Fruit fly (Drosophila melanogaster): ENCODE results near the gene Eip93F.
A peak's percentile ranks its signal among the peaks of the same experiment; 100 is the strongest.

Eip93F gene

DNA sequence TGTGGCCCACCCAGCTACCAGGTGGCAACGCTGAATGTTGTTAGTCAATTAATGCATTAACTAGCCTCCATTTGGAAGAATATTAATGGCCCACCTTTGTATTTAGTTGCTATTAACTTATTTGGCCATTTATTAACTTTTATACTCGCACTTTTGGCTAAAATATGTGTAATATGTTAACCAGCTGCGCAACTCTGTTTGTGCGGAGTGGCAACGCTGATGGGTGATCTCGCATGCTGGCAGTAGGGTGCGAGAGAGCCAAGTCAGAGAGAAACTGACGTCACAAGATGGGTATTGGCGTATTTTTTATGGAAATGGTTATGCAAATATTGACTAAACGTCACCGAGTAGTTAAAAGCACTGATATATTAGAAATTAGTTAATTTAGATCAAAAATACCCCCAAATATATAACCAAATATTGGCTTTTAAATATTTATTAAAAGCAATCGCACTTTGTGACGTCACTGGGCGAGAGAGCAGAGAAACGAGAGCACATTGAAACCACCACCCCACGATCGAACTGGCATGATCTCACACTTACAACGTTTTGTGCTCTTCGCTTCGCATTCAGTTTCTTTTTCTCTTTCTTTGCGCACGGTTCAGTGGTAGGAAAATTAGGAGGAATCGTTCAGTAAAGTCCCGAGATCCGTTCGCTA, 92.8 kb downstream of the Eip93F start, which contains the start of gene how (continued):
- TF ChIP-seq CG11902 (GFP tag; optimal IDR thresholded peaks at IDR 0.05) (no peak), Blimp-1 (GFP tag; optimal IDR thresholded peaks at IDR 0.05) (no peak), CG10669 (GFP tag; optimal IDR thresholded peaks at IDR 0.05) (no peak), CG31627 (GFP tag; optimal IDR thresholded peaks at IDR 0.05) (peak; percentile 41), CG15336 (GFP tag; IDR thresholded peaks at IDR 0.05) (peak; percentile 50), OdsH (GFP tag; optimal IDR thresholded peaks at IDR 0.05) (peak; percentile 13), spab (GFP tag; optimal IDR thresholded peaks at IDR 0.05) (no peak), Hr39 (GFP tag; optimal IDR thresholded peaks at IDR 0.05) (peak; percentile 45), CG8119 (GFP tag; IDR thresholded peaks at IDR 0.05) (peak; percentile 36; the same call in 1 of the 3 replicates), Sox14 (GFP tag; optimal IDR thresholded peaks at IDR 0.05) (peak; percentile 4), dsx (GFP tag; optimal IDR thresholded peaks at IDR 0.05; ENCODE audit: poor library complexity, severe bottlenecking) (no peak), Ets96B (tag; optimal IDR thresholded peaks at IDR 0.05) (no peak), Gug (GFP tag; IDR thresholded peaks at IDR 0.05) (no peak), pdm3 (GFP tag; optimal IDR thresholded peaks at IDR 0.05) (no peak), CG6276 (GFP tag; optimal IDR thresholded peaks at IDR 0.05) (no peak), svp (GFP tag) (no peak), Sox15 (GFP tag; optimal IDR thresholded peaks at IDR 0.05) (peak; percentile 20), fd85E (GFP tag; optimal IDR thresholded peaks at IDR 0.05) (no peak), CG8319 (GFP tag; optimal IDR thresholded peaks at IDR 0.05) (no peak), Smox (GFP tag; optimal IDR thresholded peaks at IDR 0.05) (no peak), Hr4 (GFP tag; optimal IDR thresholded peaks at IDR 0.05) (peak; percentile 47), Eip75B (GFP tag; optimal IDR thresholded peaks at IDR 0.05) (peak; percentile 23), CG10631 (GFP tag; optimal IDR thresholded peaks at IDR 0.05) (peak; percentile 19), fd59A (GFP tag; optimal IDR thresholded peaks at IDR 0.05) (no peak), lz (GFP tag; optimal IDR thresholded peaks at IDR 0.05) (peak; percentile 41), Sox102F (GFP tag; optimal IDR thresholded peaks at IDR 0.05) (peak; percentile 32), achi (GFP tag; optimal IDR thresholded peaks at IDR 0.05) (no peak), CG7368 (GFP tag; optimal IDR thresholded peaks at IDR 0.05) (no peak), salr (GFP tag; optimal IDR thresholded peaks at IDR 0.05) (peak in 1 of 2 experiments; percentile 40), acj6 (GFP tag; optimal IDR thresholded peaks at IDR 0.05) (no peak), Hr38 (GFP tag; optimal IDR thresholded peaks at IDR 0.05) (no peak)

dm6 chr3R:22042283-22042875, 93.5 kb downstream of the Eip93F start:
- TF ChIP-seq ss (GFP tag; optimal IDR thresholded peaks at IDR 0.05) (peak in 1 of 2 experiments; percentile 2), acj6 (GFP tag; optimal IDR thresholded peaks at IDR 0.05) (no peak), Eip75B (GFP tag; optimal IDR thresholded peaks at IDR 0.05) (no peak), dsx (GFP tag; optimal IDR thresholded peaks at IDR 0.05; ENCODE audit: poor library complexity, severe bottlenecking) (peak; percentile 0), Eip78C (GFP tag) (peak; percentile 71), achi (GFP tag; optimal IDR thresholded peaks at IDR 0.05) (peak; percentile 74), Sox15 (GFP tag; optimal IDR thresholded peaks at IDR 0.05) (no peak), CG15336 (GFP tag; IDR thresholded peaks at IDR 0.05) (0 out of 2 replicates have a peak, but pooled peaks have one; percentile 8), CG31627 (GFP tag; optimal IDR thresholded peaks at IDR 0.05) (no peak), Sox14 (GFP tag; optimal IDR thresholded peaks at IDR 0.05) (no peak)

dm6 chr3R:22042982-22043381, 94.1 kb downstream of the Eip93F start:
- peak; percentile 77 for TF ChIP-seq svp (GFP tag)
- no peak for TF ChIP-seq esn (GFP tag; optimal IDR thresholded peaks at IDR 0.05)
- no peak for TF ChIP-seq CG16779 (tag; optimal IDR thresholded peaks at IDR 0.05)
- no peak for TF ChIP-seq CG8319 (GFP tag; optimal IDR thresholded peaks at IDR 0.05)
- no peak for TF ChIP-seq CG6276 (GFP tag; optimal IDR thresholded peaks at IDR 0.05)
- no peak for TF ChIP-seq Eip75B (GFP tag; optimal IDR thresholded peaks at IDR 0.05)
- TF ChIP-seq CG6163 (GFP tag; IDR thresholded peaks at IDR 0.05) = peak; percentile 9; the same call in 1 of the 3 replicates

Measured in whole organism, prepupa.